Fruit fly (Drosophila melanogaster) whole organism, embryonic: ENCODE data around the gene CG32985.

Source experiments
- Asciz ChIP-seq: fragments of 200-800 bp; sonication (Bioruptor generic); optimal IDR thresholded peaks from 2 replicates; lab custom pipeline; 2017; ENCODE audit warnings: missing biosample characterization, mild to moderate bottlenecking, missing genetic modification characterization, missing genetic modification reagents
- B-H2 ChIP-seq: fragments of 200-800 bp; sonication (Bioruptor generic); optimal IDR thresholded peaks from 2 replicates; lab custom pipeline; 2018; ENCODE audit warnings: missing biosample characterization, mild to moderate bottlenecking, missing genetic modification characterization
- CG10274 ChIP-seq: fragments of 200-800 bp; sonication (Bioruptor generic); optimal IDR thresholded peaks from 3 replicates; lab custom pipeline; 2017; ENCODE audit warnings: missing biosample characterization, mild to moderate bottlenecking, missing genetic modification characterization
- CG10366 ChIP-seq: fragments of 200-800 bp; sonication (Bioruptor generic); IDR thresholded peaks from 2 replicates; pipeline ENCODE4 v1.3.6; 2022; ENCODE audit warnings: missing biosample characterization, missing genetic modification characterization
- CG11723 ChIP-seq: fragments of 200-800 bp; sonication (Bioruptor generic); optimal IDR thresholded peaks from 2 replicates; lab custom pipeline; 2017; ENCODE audit warnings: missing biosample characterization, mild to moderate bottlenecking, missing genetic modification characterization
- CG12391 ChIP-seq: fragments of 200-800 bp; sonication (Bioruptor generic); optimal IDR thresholded peaks from 3 replicates; lab custom pipeline; 2018; ENCODE audit warnings: missing biosample characterization, mild to moderate bottlenecking, missing genetic modification characterization, moderate library complexity
- CG12942 ChIP-seq: fragments of 200-800 bp; sonication (Bioruptor generic); optimal IDR thresholded peaks from 3 replicates; lab custom pipeline; 2016; ENCODE audit warnings: missing biosample characterization, missing genetic modification characterization
- CG13123 ChIP-seq: fragments of 200-800 bp; sonication (Bioruptor generic); optimal IDR thresholded peaks from 2 replicates; lab custom pipeline; 2016; ENCODE audit warnings: missing biosample characterization, missing genetic modification characterization
- CG13424 ChIP-seq: fragments of 200-800 bp; sonication (Bioruptor generic); optimal IDR thresholded peaks from 2 replicates; lab custom pipeline; 2019; ENCODE audit warnings: missing biosample characterization, mild to moderate bottlenecking, missing genetic modification characterization, moderate library complexity
- CG1529 ChIP-seq: fragments of 200-800 bp; sonication (Bioruptor generic); optimal IDR thresholded peaks from 3 replicates; lab custom pipeline; 2018; ENCODE audit warnings: missing biosample characterization, missing genetic modification characterization
- CG15514 ChIP-seq: fragments of 200-800 bp; sonication (Bioruptor generic); optimal IDR thresholded peaks from 3 replicates; lab custom pipeline; 2017; ENCODE audit warnings: missing biosample characterization, missing genetic modification characterization, mild to moderate bottlenecking, moderate library complexity, missing genetic modification reagents
- CG16813 ChIP-seq: fragments of 200-800 bp; sonication (Bioruptor generic); IDR thresholded peaks from 3 replicates; pipeline ENCODE4 v1.3.6; 2022; ENCODE audit warnings: missing biosample characterization, missing genetic modification characterization; ENCODE audit not compliant: partially characterized antibody
- CG17802 ChIP-seq: fragments of 200-800 bp; sonication (Bioruptor generic); optimal IDR thresholded peaks from 2 replicates; lab custom pipeline; 2018; ENCODE audit warnings: missing biosample characterization, mild to moderate bottlenecking, missing genetic modification characterization, moderate library complexity
- CG18011 ChIP-seq: fragments of 200-800 bp; sonication (Bioruptor generic); optimal IDR thresholded peaks from 2 replicates; lab custom pipeline; 2017; ENCODE audit warnings: missing biosample characterization, missing genetic modification characterization, mild to moderate bottlenecking, moderate library complexity, missing genotype
- CG34376 ChIP-seq: fragments of 200-800 bp; sonication (Bioruptor generic); optimal IDR thresholded peaks from 2 replicates; lab custom pipeline; 2018; ENCODE audit warnings: missing biosample characterization, mild to moderate bottlenecking, missing genetic modification characterization
- CG4328 ChIP-seq: fragments of 200-800 bp; sonication (Bioruptor generic); optimal IDR thresholded peaks from 3 replicates; lab custom pipeline; 2017; ENCODE audit warnings: missing biosample characterization, missing genetic modification reagents, missing genetic modification characterization
- CG5180 ChIP-seq: fragments of 200-800 bp; sonication (Bioruptor generic); optimal IDR thresholded peaks from 3 replicates; lab custom pipeline; 2017; ENCODE audit warnings: missing biosample characterization, missing genetic modification characterization, mild to moderate bottlenecking, moderate library complexity, missing genetic modification reagents
- CG5245 ChIP-seq: fragments of 200-800 bp; sonication (Bioruptor generic); optimal IDR thresholded peaks from 3 replicates; lab custom pipeline; 2016; ENCODE audit warnings: missing biosample characterization, missing genetic modification characterization
- CG5953 ChIP-seq: fragments of 200-800 bp; sonication (Bioruptor generic); IDR thresholded peaks from 2 replicates; pipeline ENCODE4 v1.3.6; 2022; ENCODE audit warnings: missing biosample characterization, missing genetic modification characterization
- CG6254 ChIP-seq: fragments of 200-800 bp; sonication (Bioruptor generic); optimal IDR thresholded peaks from 3 replicates; lab custom pipeline; 2017; ENCODE audit warnings: mild to moderate bottlenecking, missing biosample characterization, missing genetic modification reagents, missing genetic modification characterization
- Dad ChIP-seq: fragments of 200-800 bp; sonication (Bioruptor generic); optimal IDR thresholded peaks from 3 replicates; lab custom pipeline; 2016; ENCODE audit warnings: missing biosample characterization, missing genetic modification characterization
- Dfd ChIP-seq, 2 experiments: fragments of >200 bp; optimal IDR thresholded peaks; 2 replicates each; lab custom pipeline; 2017; ENCODE audit warnings: missing biosample characterization in 2 of 2, missing genetic modification characterization in 2 of 2
- E2f2 ChIP-seq: fragments of 200-800 bp; sonication (Bioruptor generic); IDR thresholded peaks from 2 replicates; pipeline ENCODE4 v1.3.6; 2022; ENCODE audit warnings: missing biosample characterization, missing genetic modification characterization
- Ets65A ChIP-seq: fragments of 200-800 bp; sonication (Bioruptor generic); peaks from one replicate; lab custom pipeline; 2016; ENCODE audit warnings: missing biosample characterization, missing genetic modification characterization
- HmgZ ChIP-seq: fragments of 200-800 bp; sonication (Bioruptor generic); optimal IDR thresholded peaks from 2 replicates; lab custom pipeline; 2018; ENCODE audit warnings: missing biosample characterization, mild to moderate bottlenecking, missing genetic modification characterization
- Lim3 ChIP-seq: fragments of 200-800 bp; sonication (Bioruptor generic); IDR thresholded peaks from 2 replicates; pipeline ENCODE4 v1.3.6; 2022; ENCODE audit warnings: missing biosample characterization, missing genetic modification characterization
- MBD-R2 ChIP-seq: fragments of 200-800 bp; sonication (Bioruptor generic); IDR thresholded peaks from 2 replicates; pipeline ENCODE4 v1.3.6; 2022; ENCODE audit warnings: missing biosample characterization, missing genetic modification characterization
- Taf1 ChIP-seq: fragments of 200-800 bp; sonication (Bioruptor generic); IDR thresholded peaks from 2 replicates; pipeline ENCODE4 v1.3.6; 2022; ENCODE audit warnings: missing biosample characterization, missing genetic modification characterization
- al ChIP-seq: fragments of 200-800 bp; sonication (Bioruptor generic); IDR thresholded peaks from 2 replicates; pipeline ENCODE4 v1.3.6; 2022; ENCODE audit warnings: missing biosample characterization, missing genetic modification characterization
- amos ChIP-seq: fragments of 200-800 bp; sonication (Bioruptor generic); IDR thresholded peaks from 2 replicates; pipeline ENCODE4 v1.3.6; 2022; ENCODE audit warnings: missing biosample characterization, missing genetic modification characterization; ENCODE audit not compliant: partially characterized antibody
- br ChIP-seq: fragments of >200 bp; optimal IDR thresholded peaks from 2 replicates; lab custom pipeline; 2017
- croc ChIP-seq: fragments of 200-800 bp; sonication (Bioruptor generic); conservative IDR thresholded peaks from 3 replicates; pipeline ENCODE4 v1.3.6; 2022; ENCODE audit warnings: missing biosample characterization, missing genetic modification characterization
- crol ChIP-seq: fragments of 200-800 bp; sonication (Bioruptor generic); IDR thresholded peaks from 2 replicates; pipeline ENCODE4 v1.3.6; 2022; ENCODE audit warnings: missing biosample characterization, missing genetic modification characterization
- dan ChIP-seq: fragments of 200-800 bp; sonication (Bioruptor generic); IDR thresholded peaks from 2 replicates; pipeline ENCODE4 v1.3.6; 2022; ENCODE audit warnings: missing biosample characterization, missing genetic modification characterization
- fru ChIP-seq: fragments of >200 bp; optimal IDR thresholded peaks from 2 replicates; lab custom pipeline; 2017
- gfzf ChIP-seq: fragments of 200-800 bp; sonication (Bioruptor generic); optimal IDR thresholded peaks from 2 replicates; lab custom pipeline; 2016; ENCODE audit warnings: missing biosample characterization, mild to moderate bottlenecking, missing genetic modification characterization, moderate library complexity
- grn ChIP-seq: fragments of 200-800 bp; sonication (Bioruptor generic); optimal IDR thresholded peaks from 3 replicates; lab custom pipeline; 2017; ENCODE audit warnings: missing biosample characterization, missing genetic modification characterization
- inv ChIP-seq: fragments of 200-800 bp; sonication (Bioruptor generic); IDR thresholded peaks from 2 replicates; pipeline ENCODE4 v1.3.6; 2022; ENCODE audit warnings: missing biosample characterization, missing genetic modification characterization; ENCODE audit not compliant: partially characterized antibody
- lov ChIP-seq, 2 experiments: fragments of 200-800 bp in 1 of 2; fragments of >200 bp in 1 of 2; sonication (Bioruptor generic) in 1 of 2; IDR thresholded peaks in 1 of 2; optimal IDR thresholded peaks in 1 of 2; 2 replicates in 1 of 2; 3 replicates in 1 of 2; pipeline versions ENCODE4 v1.3.6 to Lab custom; 2017 to 2022; ENCODE audit warnings: missing biosample characterization in 1 of 2, missing genetic modification characterization in 1 of 2
- mirr ChIP-seq: fragments of 200-800 bp; sonication (Bioruptor generic); optimal IDR thresholded peaks from 3 replicates; lab custom pipeline; 2018; ENCODE audit warnings: missing biosample characterization, mild to moderate bottlenecking, missing genetic modification characterization
- pita ChIP-seq: fragments of 200-800 bp; sonication (Bioruptor generic); optimal IDR thresholded peaks from 2 replicates; lab custom pipeline; 2017; ENCODE audit warnings: missing biosample characterization, mild to moderate bottlenecking, missing genetic modification characterization
- rib ChIP-seq: fragments of 200-800 bp; sonication (Bioruptor generic); IDR thresholded peaks from 2 replicates; pipeline ENCODE4 v1.3.6; 2022; ENCODE audit warnings: missing biosample characterization, missing genetic modification characterization
- sd ChIP-seq: fragments of 200-800 bp; sonication (Bioruptor generic); optimal IDR thresholded peaks from 3 replicates; lab custom pipeline; 2018; ENCODE audit warnings: missing biosample characterization, mild to moderate bottlenecking, missing genetic modification characterization, moderate library complexity
- shn ChIP-seq: fragments of 200-800 bp; sonication (Bioruptor generic); optimal IDR thresholded peaks from 3 replicates; lab custom pipeline; 2016; ENCODE audit warnings: missing biosample characterization, missing genetic modification characterization
- sr ChIP-seq: fragments of 200-800 bp; sonication (Bioruptor generic); IDR thresholded peaks from 3 replicates; pipeline ENCODE4 v1.3.6; 2022; ENCODE audit warnings: missing biosample characterization, missing genetic modification characterization
- sug ChIP-seq: fragments of 200-800 bp; optimal IDR thresholded peaks from 2 replicates; lab custom pipeline; 2019; ENCODE audit warnings: missing biosample characterization, mild to moderate bottlenecking, missing genetic modification characterization, moderate library complexity
- tin ChIP-seq: fragments of 200-800 bp; sonication (Bioruptor generic); optimal IDR thresholded peaks from 3 replicates; lab custom pipeline; 2016; ENCODE audit warnings: missing biosample characterization, missing genetic modification characterization
- ttk ChIP-seq: fragments of 200-800 bp; sonication (Bioruptor generic); IDR thresholded peaks from 2 replicates; pipeline ENCODE4 v2.1.2; 2022; ENCODE audit warnings: missing biosample characterization, missing genetic modification characterization
- usp ChIP-seq: fragments of >200 bp; optimal IDR thresholded peaks from 2 replicates; lab custom pipeline; 2017; ENCODE audit warnings: missing biosample characterization, missing genetic modification characterization

The CG32985 gene

dm6 chr2L:8993650-8994441 is 31.5 kb downstream of the CG32985 start, which contains the start of gene CG17906 (continued):
- TF ChIP-seq Dfd (GFP tag; optimal IDR thresholded peaks at IDR 0.05; lab: Kevin White, UChicago) (no peak), br (no peak), Taf1 (no peak), CG12391 (tag; lab: Kevin White, UChicago) (no peak), ttk (GFP tag; lab: Robert Waterston, UW) (no peak), shn (GFP tag; lab: Kevin White, UChicago) (no peak), CG34376 (GFP tag; lab: Kevin White, UChicago) (peak; percentile 56), CG15514 (GFP tag; lab: Kevin White, UChicago) (no peak), CG18011 (GFP tag; lab: Kevin White, UChicago) (no peak), dan (no peak), sd (tag; lab: Kevin White, UChicago) (peak; percentile 67), CG1529 (GFP tag; lab: Kevin White, UChicago) (no peak), mirr (peak; percentile 24), Dad (GFP tag; lab: Kevin White, UChicago) (no peak), grn (GFP tag; lab: Kevin White, UChicago) (peak; percentile 89)

dm6 chr2L:8997285-8997684 is 35.0 kb downstream of the CG32985 start, which contains the start of the genes alien and CG18661:
TSS of gene alien (minus strand) at chr2L:8997379.
TSS of gene CG18661 (plus strand) at chr2L:8997605.
- peak; percentile 78 for TF ChIP-seq HmgZ (tag; lab: Kevin White, UChicago)
- TF ChIP-seq CG5953 (GFP tag; lab: Robert Waterston, UW), result peak; percentile 91
- TF ChIP-seq Ets65A (GFP tag; lab: Kevin White, UChicago), result peak; percentile 98
- peak; percentile 73; the same call in 1 of the 3 replicates for TF ChIP-seq sr (GFP tag; lab: Robert Waterston, UW)
- TF ChIP-seq CG12942 (GFP tag; lab: Kevin White, UChicago), result peak; percentile 80
- TF ChIP-seq al (GFP tag; lab: Robert Waterston, UW), result peak; percentile 88
- no peak for TF ChIP-seq lov (optimal IDR thresholded peaks at IDR 0.05; lab: Kevin White, UChicago)
- peak; percentile 85 for TF ChIP-seq lov (GFP tag; IDR thresholded peaks at IDR 0.05; lab: Robert Waterston, UW)
- peak; percentile 91 for TF ChIP-seq croc (GFP tag; lab: Robert Waterston, UW)
- peak; percentile 62 for TF ChIP-seq amos (GFP tag; lab: Robert Waterston, UW)
- TF ChIP-seq CG5245 (GFP tag; lab: Kevin White, UChicago), result peak; percentile 28
- peak; percentile 72 for TF ChIP-seq CG16813 (GFP tag; lab: Robert Waterston, UW)
- peak; percentile 48 for TF ChIP-seq CG11723 (GFP tag; lab: Kevin White, UChicago)
- TF ChIP-seq rib (GFP tag; lab: Robert Waterston, UW), result peak; percentile 80; the same call in 1 of the 2 replicates
- TF ChIP-seq CG13424 (tag; lab: Kevin White, UChicago), result peak; percentile 74
- TF ChIP-seq crol (GFP tag; lab: Robert Waterston, UW), result peak; percentile 66
- peak; percentile 97 for TF ChIP-seq CG10366 (GFP tag; lab: Robert Waterston, UW)
- TF ChIP-seq CG13123 (GFP tag; lab: Kevin White, UChicago), result peak; percentile 49
- TF ChIP-seq Lim3 (GFP tag; lab: Robert Waterston, UW), result peak; percentile 82
- no peak for TF ChIP-seq fru (lab: Kevin White, UChicago)
- TF ChIP-seq tin (GFP tag; lab: Kevin White, UChicago), result peak; percentile 92
- TF ChIP-seq E2f2, result peak; percentile 66
- TF ChIP-seq B-H2 (GFP tag; lab: Kevin White, UChicago), result peak; percentile 48
- no peak for TF ChIP-seq pita (GFP tag; lab: Kevin White, UChicago)
- TF ChIP-seq sug (tag; lab: Kevin White, UChicago), result peak; percentile 88
- peak; percentile 88 for TF ChIP-seq gfzf
- peak; percentile 99 for TF ChIP-seq MBD-R2 (GFP tag; lab: Robert Waterston, UW)
- no peak for TF ChIP-seq CG6254 (GFP tag; lab: Kevin White, UChicago)
- TF ChIP-seq CG5180 (GFP tag; lab: Kevin White, UChicago), result no peak
- no peak for TF ChIP-seq Asciz
- TF ChIP-seq usp, result no peak
- TF ChIP-seq inv (GFP tag; lab: Robert Waterston, UW), result peak; percentile 43; the same call in 1 of the 2 replicates
- TF ChIP-seq CG17802 (tag; lab: Kevin White, UChicago), result peak; percentile 9
- TF ChIP-seq CG4328 (GFP tag; lab: Kevin White, UChicago), result peak; percentile 10
- TF ChIP-seq CG10274 (GFP tag; lab: Kevin White, UChicago), result no peak
